Worm (Caenorhabditis elegans) whole organism, young adult: ENCODE measurements around the gene F31E3.12.

Experiments used
- F52B5.7 ChIP-seq: sonication (generic microtip); optimal IDR thresholded peaks from 2 replicates; lab custom pipeline; 2016; ENCODE audit warnings: mild to moderate bottlenecking, missing genetic modification characterization, missing compliant biosample characterization
- hlh-12 ChIP-seq: sonication (generic microtip); optimal IDR thresholded peaks from 2 replicates; lab custom pipeline; 2016; ENCODE audit warnings: missing genetic modification characterization, missing compliant biosample characterization
- lir-1 ChIP-seq: fragments of 200-800 bp; sonication (Bioruptor generic); conservative IDR thresholded peaks from 2 replicates; pipeline ENCODE4 v1.3.6; 2022; ENCODE audit warnings: missing genetic modification reagents, missing genetic modification characterization, missing compliant biosample characterization
- mxl-1 ChIP-seq: sonication (generic microtip); optimal IDR thresholded peaks from 2 replicates; lab custom pipeline; 2016; ENCODE audit warnings: missing genetic modification characterization, missing compliant biosample characterization
- snpc-4 ChIP-seq, 5 experiments: fragments of 150-350 bp in 1 of 5; sonication (generic microtip) in 4 of 5; optimal IDR thresholded peaks; 2 replicates each; lab custom pipeline; 2014 to 2018; ENCODE audit warnings: missing genetic modification characterization in 5 of 5, missing biosample characterization in 3 of 5, antibody characterized with exemption in 2 of 5, mild to moderate bottlenecking in 2 of 5, missing compliant biosample characterization in 2 of 5, missing genotype in 2 of 5, moderate library complexity in 2 of 5, missing genetic modification reagents in 1 of 5
- tlf-1 ChIP-seq: fragments of 200-800 bp; sonication (Bioruptor generic); optimal IDR thresholded peaks from 2 replicates; lab custom pipeline; 2018; ENCODE audit warnings: mild to moderate bottlenecking, missing genetic modification characterization, missing compliant biosample characterization
- ztf-22 ChIP-seq: fragments of 200-800 bp; sonication (Bioruptor generic); optimal IDR thresholded peaks from 2 replicates; lab custom pipeline; 2018; ENCODE audit warnings: mild to moderate bottlenecking, missing genetic modification characterization, moderate library complexity, missing compliant biosample characterization

ce11 chrIII:6991465-6991864, 22.3 kb downstream of the F31E3.12 start:
- TF ChIP-seq hlh-12 (tag; lab: Kevin White, UChicago) (no peak), lir-1 (GFP tag; lab: Robert Waterston, UW) (no peak), snpc-4 (GFP tag; optimal IDR thresholded peaks at IDR 0.05; lab: Kevin White, UChicago) (no peak), snpc-4 (tag; optimal IDR thresholded peaks at IDR 0.05; lab: Kevin White, UChicago) (no peak), F52B5.7 (tag; lab: Kevin White, UChicago) (no peak), mxl-1 (no peak), tlf-1 (GFP tag; lab: Kevin White, UChicago) (no peak), ztf-22 (GFP tag; lab: Kevin White, UChicago) (no peak)
